Worm (Caenorhabditis elegans): ENCODE data around the gene sra-2.

Gene sra-2

ce11 chrII:9556582-9556981 is 28.0 kb downstream of the sra-2 start:
- TF ChIP-seq sea-1 (GFP tag; conservative IDR thresholded peaks at IDR 0.05) (no peak), ets-7 (tag; optimal IDR thresholded peaks at IDR 0.05) (no peak), aly-1 (tag; optimal IDR thresholded peaks at IDR 0.05) (no peak), hmbx-1 (tag; optimal IDR thresholded peaks at IDR 0.05) (no peak), ceh-13 (GFP tag; optimal IDR thresholded peaks at IDR 0.05) (no peak), ceh-36 (tag; optimal IDR thresholded peaks at IDR 0.05) (no peak), scrt-1 (GFP tag; IDR thresholded peaks at IDR 0.05) (no peak), ama-1 (optimal IDR thresholded peaks at IDR 0.05) (no peak), tra-4 (tag; optimal IDR thresholded peaks at IDR 0.05) (no peak), B0310.2 (tag; optimal IDR thresholded peaks at IDR 0.05) (no peak), tbx-11 (GFP tag; IDR thresholded peaks at IDR 0.05) (no peak), hnd-1 (tag; optimal IDR thresholded peaks at IDR 0.05) (no peak), hmg-4 (GFP tag; optimal IDR thresholded peaks at IDR 0.05) (no peak), flt-1 (GFP tag; IDR thresholded peaks at IDR 0.05) (no peak), tbx-37 (GFP tag; conservative IDR thresholded peaks at IDR 0.05) (no peak)

- TF ChIP-seq F13C5.2 (tag; optimal IDR thresholded peaks at IDR 0.05) (peak; percentile 8), pes-1 (GFP tag; IDR thresholded peaks at IDR 0.05) (no peak), aly-1 (tag; optimal IDR thresholded peaks at IDR 0.05) (no peak)
Observed at ce11 chrII:9557437-9558150, 29.0 kb downstream of the sra-2 start, which contains the start of gene zfp-2. Gene zfp-2, plus strand, starts transcription at chrII:9557650.

- TF ChIP-seq hnd-1 (tag; optimal IDR thresholded peaks at IDR 0.05) (no peak), tra-4 (tag; optimal IDR thresholded peaks at IDR 0.05) (no peak), B0310.2 (tag; optimal IDR thresholded peaks at IDR 0.05) (no peak), aly-1 (tag; optimal IDR thresholded peaks at IDR 0.05) (no peak), tbx-37 (GFP tag; conservative IDR thresholded peaks at IDR 0.05) (no peak), pes-1 (GFP tag; IDR thresholded peaks at IDR 0.05) (no peak), F13C5.2 (tag; optimal IDR thresholded peaks at IDR 0.05) (no peak), sea-1 (GFP tag; conservative IDR thresholded peaks at IDR 0.05) (no peak), tbx-11 (GFP tag; IDR thresholded peaks at IDR 0.05) (no peak), ceh-13 (GFP tag; optimal IDR thresholded peaks at IDR 0.05) (no peak), scrt-1 (GFP tag; IDR thresholded peaks at IDR 0.05) (no peak), ceh-36 (tag; optimal IDR thresholded peaks at IDR 0.05) (no peak), ets-7 (tag; optimal IDR thresholded peaks at IDR 0.05) (no peak), ama-1 (optimal IDR thresholded peaks at IDR 0.05) (no peak), hmg-4 (GFP tag; optimal IDR thresholded peaks at IDR 0.05) (no peak), flt-1 (GFP tag; IDR thresholded peaks at IDR 0.05) (no peak), hmbx-1 (tag; optimal IDR thresholded peaks at IDR 0.05) (no peak)
Observed at ce11 chrII:9558906-9559305, 30.3 kb downstream of the sra-2 start.

- TF ChIP-seq ama-1 (optimal IDR thresholded peaks at IDR 0.05): no peak
- no peak for TF ChIP-seq aly-1 (tag; optimal IDR thresholded peaks at IDR 0.05)
- TF ChIP-seq hnd-1 (tag; optimal IDR thresholded peaks at IDR 0.05): no peak
- TF ChIP-seq scrt-1 (GFP tag; IDR thresholded peaks at IDR 0.05): no peak
- TF ChIP-seq tbx-37 (GFP tag; conservative IDR thresholded peaks at IDR 0.05): no peak
- TF ChIP-seq B0310.2 (tag; optimal IDR thresholded peaks at IDR 0.05): no peak
- no peak for TF ChIP-seq tbx-11 (GFP tag; IDR thresholded peaks at IDR 0.05)
- TF ChIP-seq flt-1 (GFP tag; IDR thresholded peaks at IDR 0.05): no peak
- no peak for TF ChIP-seq ets-7 (tag; optimal IDR thresholded peaks at IDR 0.05)
- no peak for TF ChIP-seq sea-1 (GFP tag; conservative IDR thresholded peaks at IDR 0.05)
- TF ChIP-seq hmbx-1 (tag; optimal IDR thresholded peaks at IDR 0.05): no peak
- TF ChIP-seq F13C5.2 (tag; optimal IDR thresholded peaks at IDR 0.05): no peak
- no peak for TF ChIP-seq tra-4 (tag; optimal IDR thresholded peaks at IDR 0.05)
- no peak for TF ChIP-seq ceh-13 (GFP tag; optimal IDR thresholded peaks at IDR 0.05)
- no peak for TF ChIP-seq hmg-4 (GFP tag; optimal IDR thresholded peaks at IDR 0.05)
- no peak for TF ChIP-seq ceh-36 (tag; optimal IDR thresholded peaks at IDR 0.05)
Observed at ce11 chrII:9559929-9560328, 31.3 kb downstream of the sra-2 start, which contains the start of gene F35H8.4. Gene F35H8.4, minus strand, starts transcription at chrII:9560029.

ce11 chrII:9560895-9561294 is 32.3 kb downstream of the sra-2 start:
- TF ChIP-seq tbx-11 (GFP tag; IDR thresholded peaks at IDR 0.05) (no peak), tbx-37 (GFP tag; conservative IDR thresholded peaks at IDR 0.05) (no peak), B0310.2 (tag; optimal IDR thresholded peaks at IDR 0.05) (no peak), ets-7 (tag; optimal IDR thresholded peaks at IDR 0.05) (no peak), hmbx-1 (tag; optimal IDR thresholded peaks at IDR 0.05) (no peak), ceh-13 (GFP tag; optimal IDR thresholded peaks at IDR 0.05) (no peak), sea-1 (GFP tag; conservative IDR thresholded peaks at IDR 0.05) (no peak)

ce11 chrII:9566045-9566444 is 37.5 kb downstream of the sra-2 start:
- TF ChIP-seq tra-4 (tag; optimal IDR thresholded peaks at IDR 0.05) (peak; percentile 55), pes-1 (GFP tag; IDR thresholded peaks at IDR 0.05) (peak; percentile 95), flt-1 (GFP tag; IDR thresholded peaks at IDR 0.05) (peak; percentile 95), ceh-36 (tag; optimal IDR thresholded peaks at IDR 0.05) (peak; percentile 94), scrt-1 (GFP tag; IDR thresholded peaks at IDR 0.05) (peak; percentile 93), F13C5.2 (tag; optimal IDR thresholded peaks at IDR 0.05) (peak; percentile 95), ets-7 (tag; optimal IDR thresholded peaks at IDR 0.05) (peak; percentile 84), hmbx-1 (tag; optimal IDR thresholded peaks at IDR 0.05) (peak; percentile 70), tbx-37 (GFP tag; conservative IDR thresholded peaks at IDR 0.05) (peak; percentile 92), ceh-13 (GFP tag; optimal IDR thresholded peaks at IDR 0.05) (peak; percentile 90), aly-1 (tag; optimal IDR thresholded peaks at IDR 0.05) (peak; percentile 95), hmg-4 (GFP tag; optimal IDR thresholded peaks at IDR 0.05) (peak; percentile 86), hnd-1 (tag; optimal IDR thresholded peaks at IDR 0.05) (peak; percentile 79), sea-1 (GFP tag; conservative IDR thresholded peaks at IDR 0.05) (peak; percentile 92), ama-1 (optimal IDR thresholded peaks at IDR 0.05) (no peak), tbx-11 (GFP tag; IDR thresholded peaks at IDR 0.05) (peak; percentile 95), B0310.2 (tag; optimal IDR thresholded peaks at IDR 0.05) (peak; percentile 91)

- TF ChIP-seq sea-1 (GFP tag; conservative IDR thresholded peaks at IDR 0.05) (no peak), aly-1 (tag; optimal IDR thresholded peaks at IDR 0.05) (no peak), ceh-36 (tag; optimal IDR thresholded peaks at IDR 0.05) (no peak), tbx-37 (GFP tag; conservative IDR thresholded peaks at IDR 0.05) (no peak)
Observed at ce11 chrII:9573412-9573811, 44.8 kb downstream of the sra-2 start.
